Fruit fly (Drosophila melanogaster): Measurements from ENCODE around the gene Eig71Eh.

The Eig71Eh gene

DNA sequence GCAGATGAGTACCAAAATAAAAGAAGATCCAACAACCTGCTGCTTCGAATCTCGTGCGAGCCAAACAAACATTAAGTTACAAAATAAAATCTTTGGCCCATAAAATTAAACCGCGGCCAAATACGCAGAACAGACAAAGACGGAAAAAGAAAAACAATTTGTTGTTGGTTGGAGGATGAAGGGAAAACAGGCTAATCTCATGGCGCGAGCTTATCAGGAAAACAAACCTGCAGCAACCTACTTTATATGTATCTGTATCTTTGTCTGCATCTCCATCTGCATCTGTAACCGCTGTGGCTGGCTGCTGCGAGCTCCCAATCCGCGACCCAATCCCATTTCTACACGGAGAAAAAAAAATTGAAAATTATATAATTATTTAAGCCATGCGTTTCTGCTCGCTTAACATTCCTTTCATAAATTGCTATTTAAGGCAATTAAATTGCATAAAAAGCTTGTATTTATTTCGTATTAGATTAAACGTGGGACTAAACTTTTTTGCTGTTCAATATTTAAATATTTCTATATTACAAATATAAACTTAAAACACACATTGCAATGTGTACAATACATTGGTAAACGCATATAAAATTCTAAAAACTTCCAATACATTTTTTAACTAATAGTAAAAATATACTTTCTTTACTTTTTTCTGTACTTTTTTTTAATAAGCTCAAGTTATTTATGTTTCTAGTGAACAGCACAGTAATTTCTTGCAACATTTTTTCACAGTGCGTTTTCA, 33.7 kb upstream of the Eig71Eh start (continued):
- TF ChIP-seq CG13624 (GFP tag; optimal IDR thresholded peaks at IDR 0.05) = no peak
- no peak for TF ChIP-seq lov (optimal IDR thresholded peaks at IDR 0.05)
- TF ChIP-seq lov (GFP tag; IDR thresholded peaks at IDR 0.05) = no peak
- TF ChIP-seq CG10431 (GFP tag; optimal IDR thresholded peaks at IDR 0.05) = no peak
- TF ChIP-seq gsb-n (tag; optimal IDR thresholded peaks at IDR 0.05) = peak; percentile 13
- TF ChIP-seq E2f1 (GFP tag; IDR thresholded peaks at IDR 0.05) = no peak
- TF ChIP-seq mld (GFP tag; IDR thresholded peaks at IDR 0.05; ENCODE audit: partially characterized antibody) = no peak
- TF ChIP-seq Rx (GFP tag; IDR thresholded peaks at IDR 0.05) = peak; percentile 12; the same call in 1 of the 2 replicates
- peak; percentile 68 for TF ChIP-seq CG2712 (tag; optimal IDR thresholded peaks at IDR 0.05)
- TF ChIP-seq Ets97D (GFP tag; optimal IDR thresholded peaks at IDR 0.05) = no peak
- no peak for TF ChIP-seq Dip3 (GFP tag; optimal IDR thresholded peaks at IDR 0.05)
- no peak for TF ChIP-seq jumu (GFP tag; optimal IDR thresholded peaks at IDR 0.05)
- TF ChIP-seq CG9727 (GFP tag; optimal IDR thresholded peaks at IDR 0.05) = peak; percentile 72
- TF ChIP-seq CG12942 (GFP tag; optimal IDR thresholded peaks at IDR 0.05) = no peak
- no peak for TF ChIP-seq CG2889 (GFP tag; IDR thresholded peaks at IDR 0.05)
- TF ChIP-seq kni (GFP tag; optimal IDR thresholded peaks at IDR 0.05) = peak; percentile 60
- peak; percentile 1; the same call in 1 of the 2 replicates for TF ChIP-seq HLH3B (GFP tag; IDR thresholded peaks at IDR 0.05)
- TF ChIP-seq crc (GFP tag; optimal IDR thresholded peaks at IDR 0.05) = no peak
- TF ChIP-seq Bgb (GFP tag; IDR thresholded peaks at IDR 0.05; ENCODE audit: partially characterized antibody) = no peak
- no peak for TF ChIP-seq Vsx1 (GFP tag; optimal IDR thresholded peaks at IDR 0.05)
- TF ChIP-seq ranshi (GFP tag; IDR thresholded peaks at IDR 0.05) = no peak
- TF ChIP-seq CG15514 (GFP tag; optimal IDR thresholded peaks at IDR 0.05) = no peak
- peak; percentile 42 for TF ChIP-seq CG8388 (GFP tag; optimal IDR thresholded peaks at IDR 0.05)
- peak; percentile 20 for TF ChIP-seq CG4820 (GFP tag; optimal IDR thresholded peaks at IDR 0.05)
- no peak for TF ChIP-seq CG32772 (GFP tag; IDR thresholded peaks at IDR 0.05)
- 0 out of 2 replicates have a peak, but pooled peaks have one; percentile 8 for TF ChIP-seq CG10959 (GFP tag; IDR thresholded peaks at IDR 0.05)
- no peak for TF ChIP-seq chif (GFP tag; optimal IDR thresholded peaks at IDR 0.05)
- TF ChIP-seq CG11456 (GFP tag; IDR thresholded peaks at IDR 0.05) = no peak
- no peak for TF ChIP-seq Nf-YC (tag; optimal IDR thresholded peaks at IDR 0.05)
- TF ChIP-seq CG13424 (tag; optimal IDR thresholded peaks at IDR 0.05) = peak; percentile 39
- TF ChIP-seq Poxn (GFP tag; IDR thresholded peaks at IDR 0.05) = no peak
- TF ChIP-seq crp (GFP tag; optimal IDR thresholded peaks at IDR 0.05) = no peak
- no peak for TF ChIP-seq CG3838 (GFP tag; optimal IDR thresholded peaks at IDR 0.05)
- TF ChIP-seq caup (GFP tag; optimal IDR thresholded peaks at IDR 0.05; ENCODE audit: severe bottlenecking) = no peak
- TF ChIP-seq ssp (GFP tag; IDR thresholded peaks at IDR 0.05) = no peak
- TF ChIP-seq CG12104 (GFP tag; optimal IDR thresholded peaks at IDR 0.05) = peak; percentile 35
- TF ChIP-seq CG7357 (GFP tag; IDR thresholded peaks at IDR 0.05) = no peak
- TF ChIP-seq CG2875 (GFP tag; optimal IDR thresholded peaks at IDR 0.05) = no peak
- TF ChIP-seq ken (GFP tag; IDR thresholded peaks at IDR 0.05) = no peak
- peak; percentile 55 for TF ChIP-seq CG10267 (tag; optimal IDR thresholded peaks at IDR 0.05)
- TF ChIP-seq unpg (GFP tag; optimal IDR thresholded peaks at IDR 0.05) = no peak
- TF ChIP-seq sr (GFP tag; IDR thresholded peaks at IDR 0.05) = 0 out of 3 replicates have a peak, but pooled peaks have one; percentile 16
- peak; percentile 8 for TF ChIP-seq CG17385 (GFP tag; optimal IDR thresholded peaks at IDR 0.05)
- no peak for TF ChIP-seq CG9797 (GFP tag; optimal IDR thresholded peaks at IDR 0.05)
- TF ChIP-seq CG17361 (GFP tag; IDR thresholded peaks at IDR 0.05) = peak; percentile 82
- no peak for TF ChIP-seq pan (optimal IDR thresholded peaks at IDR 0.05)
- TF ChIP-seq pan (GFP tag; optimal IDR thresholded peaks at IDR 0.05 in 1 of 2, IDR thresholded peaks at IDR 0.05 in 1 of 2) = no peak
- no peak for TF ChIP-seq CG30431 (GFP tag; optimal IDR thresholded peaks at IDR 0.05)
- peak; percentile 46 for TF ChIP-seq abd-A (tag; optimal IDR thresholded peaks at IDR 0.05)
- no peak for TF ChIP-seq CG3065 (GFP tag; optimal IDR thresholded peaks at IDR 0.05)

Measured in whole organism, embryonic.